Worm (Caenorhabditis elegans): ENCODE data around the gene T24D5.6.

- TF ChIP-seq ama-1 (optimal IDR thresholded peaks at IDR 0.05) (no peak), tbx-37 (GFP tag; conservative IDR thresholded peaks at IDR 0.05) (no peak), scrt-1 (GFP tag; IDR thresholded peaks at IDR 0.05) (no peak), ceh-36 (tag; optimal IDR thresholded peaks at IDR 0.05) (no peak), tbx-11 (GFP tag; IDR thresholded peaks at IDR 0.05) (no peak), pes-1 (GFP tag; IDR thresholded peaks at IDR 0.05) (no peak), hmg-4 (GFP tag; optimal IDR thresholded peaks at IDR 0.05) (no peak), tra-4 (tag; optimal IDR thresholded peaks at IDR 0.05) (no peak), aly-1 (tag; optimal IDR thresholded peaks at IDR 0.05) (no peak), B0310.2 (tag; optimal IDR thresholded peaks at IDR 0.05) (no peak)
Observed at ce11 chrX:12632657-12633056, 29.2 kb downstream of the T24D5.6 start.
